Worm (Caenorhabditis elegans): Measurements from ENCODE around the gene Y57G7A.11.
A peak's percentile ranks its signal among the peaks of the same experiment; 100 is the strongest.

Gene Y57G7A.11

DNA sequence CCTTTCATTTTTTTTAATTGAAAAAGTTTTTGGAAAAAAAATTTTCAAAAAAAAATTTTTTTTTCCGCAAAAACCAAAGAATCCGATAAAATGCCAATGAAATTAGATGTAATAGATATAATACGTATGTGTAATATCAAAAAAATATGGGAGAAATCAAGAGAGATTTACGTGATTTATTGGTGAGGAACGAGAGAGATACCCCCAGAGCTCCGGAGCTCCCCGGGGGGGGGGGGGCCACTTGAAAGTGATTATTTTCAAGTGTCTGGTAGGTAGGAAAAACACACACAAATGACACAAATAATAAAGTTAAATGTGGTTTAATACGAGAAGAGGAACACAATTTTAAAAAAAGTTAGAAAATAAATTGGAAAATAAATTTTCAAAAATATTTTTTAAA is at the start of gene Y57G7A.11:
Gene Y57G7A.11, minus strand, starts transcription at position 101 of the 400 bp plus-strand sequence.
- TF ChIP-seq hif-1 (tag; optimal IDR thresholded peaks at IDR 0.05) (no peak), daf-12 (tag; optimal IDR thresholded peaks at IDR 0.05) (no peak), ama-1 (optimal IDR thresholded peaks at IDR 0.05) (no peak), F44E2.7 (GFP tag; IDR thresholded peaks at IDR 0.05) (no peak), ceh-20 (GFP tag; IDR thresholded peaks at IDR 0.05) (no peak), zfp-3 (GFP tag; conservative IDR thresholded peaks at IDR 0.05) (no peak), Y105C5A.15 (GFP tag; IDR thresholded peaks at IDR 0.05) (no peak), lim-7 (GFP tag; IDR thresholded peaks at IDR 0.05) (no peak), Y48G9A.11 (GFP tag; IDR thresholded peaks at IDR 0.05) (no peak), ceh-44 (GFP tag; IDR thresholded peaks at IDR 0.05) (no peak), nhr-102 (tag; optimal IDR thresholded peaks at IDR 0.05) (no peak), arid-1 (GFP tag; conservative IDR thresholded peaks at IDR 0.05) (no peak), ceh-62 (tag; optimal IDR thresholded peaks at IDR 0.05) (no peak), nhr-77 (tag; optimal IDR thresholded peaks at IDR 0.05) (no peak), zag-1 (tag; optimal IDR thresholded peaks at IDR 0.05) (no peak), mdl-1 (tag; optimal IDR thresholded peaks at IDR 0.05) (no peak)

DNA sequence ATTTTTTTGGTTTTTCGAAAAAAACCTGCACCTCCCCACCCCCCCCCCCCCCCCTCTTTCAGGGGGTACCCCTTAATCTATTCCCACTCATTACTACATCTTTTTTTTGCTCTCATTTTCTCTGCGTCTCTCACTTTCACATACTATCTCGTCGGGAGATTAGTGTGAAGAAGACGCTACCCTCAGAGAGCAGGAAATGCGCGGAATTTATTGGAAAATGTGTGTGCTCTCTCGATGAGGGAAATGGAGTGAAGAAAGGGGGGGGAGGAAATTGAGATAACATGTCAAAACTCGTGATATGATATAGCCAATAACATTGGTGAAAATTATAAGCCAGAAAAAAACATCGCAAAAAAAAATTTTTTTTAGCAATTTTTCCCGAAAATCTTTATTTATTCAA is 48.9 kb upstream of the Y57G7A.11 start:
- TF ChIP-seq ceh-32 (tag; optimal IDR thresholded peaks at IDR 0.05; ENCODE audit: poor library complexity) (no peak), fos-1 (tag; optimal IDR thresholded peaks at IDR 0.05) (no peak), fkh-10 (GFP tag; optimal IDR thresholded peaks at IDR 0.05) (no peak), ceh-28 (tag; optimal IDR thresholded peaks at IDR 0.05) (no peak), daf-19 (GFP tag; conservative IDR thresholded peaks at IDR 0.05) (no peak), D1046.2 (GFP tag; IDR thresholded peaks at IDR 0.05) (no peak), F44E2.7 (GFP tag; IDR thresholded peaks at IDR 0.05) (no peak), daf-8 (GFP tag; IDR thresholded peaks at IDR 0.05) (no peak)

DNA sequence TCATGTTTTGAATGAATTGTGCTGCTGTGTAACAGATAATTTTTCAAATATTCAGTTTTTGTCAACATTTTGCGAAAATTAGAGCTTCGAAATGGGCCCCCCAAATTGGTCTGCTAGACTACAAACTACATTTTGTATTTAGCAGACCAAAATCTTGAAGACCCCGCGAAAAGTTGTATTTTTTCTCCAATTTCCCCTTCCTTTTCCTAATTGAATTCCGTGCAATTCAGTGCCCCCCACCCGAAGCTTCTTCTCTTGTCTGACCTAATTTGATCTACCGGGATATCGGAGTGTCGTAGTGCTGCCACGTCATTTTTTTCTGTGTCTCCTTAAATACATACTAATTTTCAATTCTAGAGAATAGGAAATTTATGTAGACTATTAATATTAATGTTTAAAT is 47.3 kb upstream of the Y57G7A.11 start:
- no peak for TF ChIP-seq ztf-11 (tag; optimal IDR thresholded peaks at IDR 0.05)
- TF ChIP-seq ZK337.2 (GFP tag; IDR thresholded peaks at IDR 0.05) = no peak
- TF ChIP-seq ces-1 (GFP tag; optimal IDR thresholded peaks at IDR 0.05) = peak; percentile 9
- no peak for TF ChIP-seq duxl-1 (tag; optimal IDR thresholded peaks at IDR 0.05; ENCODE audit: poor library complexity)

DNA sequence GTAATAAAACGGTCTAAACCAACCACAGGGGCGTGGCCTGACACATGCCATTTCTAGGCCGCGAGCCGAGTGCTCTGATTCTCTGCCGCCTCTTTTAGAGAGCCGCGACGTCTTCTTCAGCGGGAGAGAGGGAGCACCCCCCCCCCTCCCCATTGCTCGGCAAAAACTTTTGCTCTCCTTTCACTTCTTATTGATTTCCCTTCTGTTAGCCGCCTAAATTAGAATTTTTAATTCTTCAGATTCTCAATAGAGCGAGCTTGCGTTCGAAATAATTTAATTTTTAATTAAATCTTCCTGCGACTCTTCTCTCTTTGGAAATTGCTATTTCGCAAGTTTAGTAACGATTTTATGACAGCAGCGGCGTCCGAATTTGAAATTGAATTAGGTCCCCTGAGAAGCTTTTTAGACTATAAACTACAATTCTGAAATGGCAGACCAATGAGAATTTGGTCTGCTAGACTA is 46.5 kb upstream of the Y57G7A.11 start:
- TF ChIP-seq T20F7.1 (GFP tag; optimal IDR thresholded peaks at IDR 0.05) (no peak), nhr-6 (tag; optimal IDR thresholded peaks at IDR 0.05) (no peak), hlh-11 (tag; optimal IDR thresholded peaks at IDR 0.05) (peak; percentile 37), T26A8.4 (GFP tag; IDR thresholded peaks at IDR 0.05) (no peak), hif-1 (tag; optimal IDR thresholded peaks at IDR 0.05) (peak in 1 of 2 experiments; percentile 12), lin-1 (GFP tag; IDR thresholded peaks at IDR 0.05) (no peak), ama-1 (optimal IDR thresholded peaks at IDR 0.05) (peak; percentile 1), vab-7 (GFP tag; IDR thresholded peaks at IDR 0.05) (no peak), nhr-25 (tag; optimal IDR thresholded peaks at IDR 0.05; ENCODE audit: borderline replicate concordance, insufficient read depth) (no peak), lin-15B (tag; optimal IDR thresholded peaks at IDR 0.05) (no peak), ceh-20 (GFP tag; IDR thresholded peaks at IDR 0.05) (no peak), jun-1 (tag; optimal IDR thresholded peaks at IDR 0.05) (no peak), daf-8 (GFP tag; IDR thresholded peaks at IDR 0.05) (no peak), mdl-1 (tag; optimal IDR thresholded peaks at IDR 0.05) (no peak), nhr-77 (tag; optimal IDR thresholded peaks at IDR 0.05) (no peak), duxl-1 (tag; optimal IDR thresholded peaks at IDR 0.05; ENCODE audit: poor library complexity) (no peak), dmd-9 (GFP tag; IDR thresholded peaks at IDR 0.05) (no peak), zag-1 (tag; optimal IDR thresholded peaks at IDR 0.05) (no peak), ceh-32 (tag; optimal IDR thresholded peaks at IDR 0.05; ENCODE audit: poor library complexity) (no peak), ztf-11 (tag; optimal IDR thresholded peaks at IDR 0.05) (no peak), mes-2 (tag; optimal IDR thresholded peaks at IDR 0.05; ENCODE audit: poor library complexity, severe bottlenecking) (peak; percentile 40), daf-19 (GFP tag; conservative IDR thresholded peaks at IDR 0.05) (no peak), zfp-2 (tag; optimal IDR thresholded peaks at IDR 0.05) (no peak), egl-27 (tag; optimal IDR thresholded peaks at IDR 0.05) (no peak), Y105C5A.15 (GFP tag; IDR thresholded peaks at IDR 0.05) (no peak), ceh-44 (GFP tag; IDR thresholded peaks at IDR 0.05) (no peak), hlh-30 (tag; optimal IDR thresholded peaks at IDR 0.05; ENCODE audit: insufficient read depth) (peak; percentile 19), tra-1 (GFP tag; IDR thresholded peaks at IDR 0.05) (no peak), dmd-8 (GFP tag; IDR thresholded peaks at IDR 0.05) (no peak), Y75B8A.6 (GFP tag; IDR thresholded peaks at IDR 0.05) (no peak), arid-1 (GFP tag; conservative IDR thresholded peaks at IDR 0.05) (no peak)

Data from whole organism, L4 larva.